Fruit fly (Drosophila melanogaster) whole organism, embryonic: ENCODE measurements around the gene CG6654.

ENCODE experiments used
- ATbp ChIP-seq: fragments of 200-800 bp; sonication (Bioruptor generic); optimal IDR thresholded peaks from 2 replicates; lab custom pipeline; 2017; ENCODE audit warnings: missing biosample characterization, mild to moderate bottlenecking, missing genetic modification characterization, missing genetic modification reagents
- Bteb2 ChIP-seq: fragments of 200-800 bp; sonication (Bioruptor generic); optimal IDR thresholded peaks from 2 replicates; lab custom pipeline; 2016; ENCODE audit warnings: missing biosample characterization, missing genetic modification characterization
- CG11247 ChIP-seq: fragments of 200-800 bp; sonication (Bioruptor generic); IDR thresholded peaks from 2 replicates; pipeline ENCODE4 v1.3.6; 2022; ENCODE audit warnings: missing biosample characterization, missing genetic modification characterization
- CG11398 ChIP-seq: fragments of 200-800 bp; sonication (Bioruptor generic); optimal IDR thresholded peaks from 2 replicates; lab custom pipeline; 2016; ENCODE audit warnings: missing biosample characterization, missing genetic modification characterization
- CG11504 ChIP-seq: fragments of 200-800 bp; sonication (Bioruptor generic); optimal IDR thresholded peaks from 3 replicates; lab custom pipeline; 2019; ENCODE audit warnings: missing biosample characterization, mild to moderate bottlenecking, missing genetic modification characterization, moderate library complexity
- CG11560 ChIP-seq: fragments of 200-800 bp; sonication (Bioruptor generic); IDR thresholded peaks from 3 replicates; pipeline ENCODE4 v1.3.6; 2022; ENCODE audit warnings: missing biosample characterization, missing genetic modification characterization
- CG12104 ChIP-seq: fragments of 200-800 bp; sonication (Bioruptor generic); optimal IDR thresholded peaks from 3 replicates; lab custom pipeline; 2016; ENCODE audit warnings: missing biosample characterization, missing genetic modification characterization
- CG14860 ChIP-seq: fragments of 200-800 bp; sonication (Bioruptor generic); IDR thresholded peaks from 3 replicates; pipeline ENCODE4 v1.3.6; 2022; ENCODE audit warnings: missing biosample characterization, missing genetic modification characterization; ENCODE audit not compliant: partially characterized antibody
- CG1529 ChIP-seq: fragments of 200-800 bp; sonication (Bioruptor generic); optimal IDR thresholded peaks from 3 replicates; lab custom pipeline; 2018; ENCODE audit warnings: missing biosample characterization, missing genetic modification characterization
- CG15479 ChIP-seq: fragments of 200-800 bp; sonication (Bioruptor generic); optimal IDR thresholded peaks from 3 replicates; lab custom pipeline; 2019; ENCODE audit warnings: missing biosample characterization, mild to moderate bottlenecking, missing genetic modification characterization, moderate library complexity
- CG15601 ChIP-seq: fragments of 200-800 bp; sonication (Bioruptor generic); optimal IDR thresholded peaks from 3 replicates; lab custom pipeline; 2019; ENCODE audit warnings: missing biosample characterization, mild to moderate bottlenecking, missing genetic modification characterization, moderate library complexity
- CG15696 ChIP-seq: fragments of 200-800 bp; sonication (Bioruptor generic); optimal IDR thresholded peaks from 2 replicates; lab custom pipeline; 2019; ENCODE audit warnings: missing biosample characterization, mild to moderate bottlenecking, missing genetic modification characterization, moderate library complexity
- CG1603 ChIP-seq: fragments of 200-800 bp; sonication (Bioruptor generic); optimal IDR thresholded peaks from 2 replicates; lab custom pipeline; 2019; ENCODE audit warnings: missing biosample characterization, mild to moderate bottlenecking, missing genetic modification characterization, moderate library complexity
- CG17829 ChIP-seq: fragments of 200-800 bp; optimal IDR thresholded peaks from 2 replicates; lab custom pipeline; 2019; ENCODE audit warnings: missing biosample characterization, mild to moderate bottlenecking, missing genetic modification characterization, moderate library complexity
- CG1832 ChIP-seq: fragments of 200-800 bp; sonication (Bioruptor generic); optimal IDR thresholded peaks from 2 replicates; lab custom pipeline; 2017; ENCODE audit warnings: missing biosample characterization, mild to moderate bottlenecking, missing genetic modification characterization, inconsistent platforms
- CG2889 ChIP-seq: fragments of 200-800 bp; sonication (Bioruptor generic); IDR thresholded peaks from 3 replicates; pipeline ENCODE4 v1.3.6; 2022; ENCODE audit warnings: missing biosample characterization, missing genetic modification characterization
- CG32767 ChIP-seq: fragments of 200-800 bp; sonication (Bioruptor generic); IDR thresholded peaks from 2 replicates; pipeline ENCODE4 v1.3.6; 2022; ENCODE audit warnings: missing biosample characterization, missing genetic modification characterization
- CG32772 ChIP-seq: fragments of 200-800 bp; sonication (Bioruptor generic); IDR thresholded peaks from 2 replicates; pipeline ENCODE4 v1.3.6; 2022; ENCODE audit warnings: missing biosample characterization, missing genetic modification characterization
- CG3407 ChIP-seq: fragments of 200-800 bp; sonication (Bioruptor generic); optimal IDR thresholded peaks from 2 replicates; lab custom pipeline; 2018; ENCODE audit warnings: missing biosample characterization, mild to moderate bottlenecking, missing genetic modification characterization
- CG3847 ChIP-seq: fragments of 200-800 bp; sonication (Bioruptor generic); IDR thresholded peaks from 2 replicates; pipeline ENCODE4 v1.3.6; 2022; ENCODE audit warnings: missing biosample characterization, missing genetic modification characterization
- CG7928 ChIP-seq: fragments of 200-800 bp; sonication (Bioruptor generic); optimal IDR thresholded peaks from 2 replicates; lab custom pipeline; 2017; ENCODE audit warnings: missing biosample characterization, mild to moderate bottlenecking, missing genetic modification characterization
- CTCF ChIP-seq: fragments of 200-800 bp; sonication (Bioruptor generic); optimal IDR thresholded peaks from 2 replicates; lab custom pipeline; 2017; ENCODE audit warnings: missing biosample characterization, mild to moderate bottlenecking, missing genetic modification characterization, moderate library complexity
- CoRest ChIP-seq: fragments of 200-800 bp; sonication (Bioruptor generic); optimal IDR thresholded peaks from 3 replicates; lab custom pipeline; 2018; ENCODE audit warnings: missing biosample characterization, mild to moderate bottlenecking, missing genetic modification characterization, moderate library complexity
- Dref ChIP-seq: fragments of 200-800 bp; sonication (Bioruptor generic); IDR thresholded peaks from 2 replicates; pipeline ENCODE4 v1.3.6; 2022; ENCODE audit warnings: missing biosample characterization, missing genetic modification characterization
- Hr39 ChIP-seq: fragments of >200 bp; optimal IDR thresholded peaks from 2 replicates; lab custom pipeline; 2017
- Hr51 ChIP-seq, 2 experiments: fragments of 200-800 bp; sonication (Bioruptor generic); optimal IDR thresholded peaks; 2 replicates in 1 of 2; 3 replicates in 1 of 2; lab custom pipeline; 2016 to 2018; ENCODE audit warnings: missing biosample characterization in 2 of 2, missing genetic modification characterization in 2 of 2, mild to moderate bottlenecking in 1 of 2, moderate library complexity in 1 of 2
- MBD-R2 ChIP-seq: fragments of 200-800 bp; sonication (Bioruptor generic); IDR thresholded peaks from 2 replicates; pipeline ENCODE4 v1.3.6; 2022; ENCODE audit warnings: missing biosample characterization, missing genetic modification characterization
- Max ChIP-seq: fragments of 200-800 bp; sonication (Bioruptor generic); optimal IDR thresholded peaks from 2 replicates; lab custom pipeline; 2016; ENCODE audit warnings: missing biosample characterization, mild to moderate bottlenecking, missing genetic modification characterization
- Neu2 ChIP-seq: fragments of 200-800 bp; sonication (Bioruptor generic); optimal IDR thresholded peaks from 3 replicates; lab custom pipeline; 2016; ENCODE audit warnings: missing biosample characterization, missing genetic modification characterization, borderline replicate concordance
- Nf-YC ChIP-seq: fragments of 200-800 bp; optimal IDR thresholded peaks from 3 replicates; lab custom pipeline; 2019; ENCODE audit warnings: missing biosample characterization, mild to moderate bottlenecking, missing genetic modification characterization, moderate library complexity
- Optix ChIP-seq: fragments of 200-800 bp; sonication (Bioruptor generic); IDR thresholded peaks from 3 replicates; pipeline ENCODE4 v1.3.6; 2022; ENCODE audit warnings: missing biosample characterization, missing genetic modification characterization
- Taf1 ChIP-seq: fragments of 200-800 bp; sonication (Bioruptor generic); IDR thresholded peaks from 2 replicates; pipeline ENCODE4 v1.3.6; 2022; ENCODE audit warnings: missing biosample characterization, missing genetic modification characterization
- ato ChIP-seq: fragments of 200-800 bp; sonication (Bioruptor generic); IDR thresholded peaks from 2 replicates; pipeline ENCODE4 v1.3.6; 2022; ENCODE audit warnings: missing biosample characterization, missing genetic modification characterization; ENCODE audit not compliant: partially characterized antibody
- caup ChIP-seq: fragments of 200-800 bp; sonication (Bioruptor generic); optimal IDR thresholded peaks from 3 replicates; lab custom pipeline; 2017; ENCODE audit warnings: missing biosample characterization, mild to moderate bottlenecking, missing genetic modification characterization, moderate library complexity; ENCODE audit not compliant: severe bottlenecking
- ci ChIP-seq: fragments of 200-800 bp; sonication (Bioruptor generic); IDR thresholded peaks from 3 replicates; pipeline ENCODE4 v1.3.6; 2022; ENCODE audit warnings: missing biosample characterization, missing genetic modification characterization
- eve ChIP-seq, 2 experiments: fragments of >200 bp; optimal IDR thresholded peaks; 2 replicates each; lab custom pipeline; 2017; ENCODE audit warnings: missing biosample characterization in 2 of 2, missing genetic modification characterization in 2 of 2
- gfzf ChIP-seq: fragments of 200-800 bp; sonication (Bioruptor generic); optimal IDR thresholded peaks from 2 replicates; lab custom pipeline; 2016; ENCODE audit warnings: missing biosample characterization, mild to moderate bottlenecking, missing genetic modification characterization, moderate library complexity
- lab ChIP-seq: fragments of 200-800 bp; sonication (Bioruptor generic); optimal IDR thresholded peaks from 3 replicates; lab custom pipeline; 2017; ENCODE audit warnings: missing biosample characterization, missing genetic modification characterization, mild to moderate bottlenecking, moderate library complexity, missing genetic modification reagents
- maf-S ChIP-seq: fragments of 200-800 bp; sonication (Bioruptor generic); optimal IDR thresholded peaks from 2 replicates; lab custom pipeline; 2016; ENCODE audit warnings: missing biosample characterization, missing genetic modification characterization
- nerfin-2 ChIP-seq: fragments of 200-800 bp; sonication (Bioruptor generic); IDR thresholded peaks from 2 replicates; pipeline ENCODE4 v1.3.6; 2022; ENCODE audit warnings: missing biosample characterization, missing genetic modification characterization; ENCODE audit not compliant: partially characterized antibody
- nmo ChIP-seq: fragments of 200-800 bp; sonication (Bioruptor generic); optimal IDR thresholded peaks from 2 replicates; lab custom pipeline; 2018; ENCODE audit warnings: missing biosample characterization, mild to moderate bottlenecking, missing genetic modification characterization, moderate library complexity
- otp ChIP-seq: fragments of 200-800 bp; sonication (Bioruptor generic); IDR thresholded peaks from 3 replicates; pipeline ENCODE4, ENCODE4 v1.3.6; 2022; ENCODE audit warnings: missing biosample characterization, missing genetic modification characterization
- pita ChIP-seq: fragments of 200-800 bp; sonication (Bioruptor generic); optimal IDR thresholded peaks from 2 replicates; lab custom pipeline; 2017; ENCODE audit warnings: missing biosample characterization, mild to moderate bottlenecking, missing genetic modification characterization
- pum ChIP-seq: fragments of 200-800 bp; sonication (Bioruptor generic); optimal IDR thresholded peaks from 2 replicates; lab custom pipeline; 2016; ENCODE audit warnings: missing biosample characterization, missing genetic modification characterization
- rib ChIP-seq: fragments of 200-800 bp; sonication (Bioruptor generic); IDR thresholded peaks from 2 replicates; pipeline ENCODE4 v1.3.6; 2022; ENCODE audit warnings: missing biosample characterization, missing genetic modification characterization
- sr ChIP-seq: fragments of 200-800 bp; sonication (Bioruptor generic); IDR thresholded peaks from 3 replicates; pipeline ENCODE4 v1.3.6; 2022; ENCODE audit warnings: missing biosample characterization, missing genetic modification characterization
- vfl ChIP-seq: fragments of 200-800 bp; sonication (Bioruptor generic); optimal IDR thresholded peaks from 2 replicates; lab custom pipeline; 2016; ENCODE audit warnings: missing biosample characterization, missing genetic modification characterization
- vnd ChIP-seq: fragments of 200-800 bp; sonication (Bioruptor generic); IDR thresholded peaks from 3 replicates; pipeline ENCODE4 v1.3.6; 2022; ENCODE audit warnings: missing biosample characterization, missing genetic modification characterization; ENCODE audit not compliant: partially characterized antibody

The CG6654 gene

dm6 chr3R:15208712-15209499 lies 4.6 kb downstream of the CG6654 start, which contains the start of the genes Spn88Eb and Mau2 (continued):
- no peak for TF ChIP-seq CG2889
- TF ChIP-seq CG12104 (GFP tag; lab: Kevin White, UChicago), result peak; percentile 8

- TF ChIP-seq CG32767 (no peak), otp (GFP tag; lab: Robert Waterston, UW) (no peak), ATbp (GFP tag; lab: Kevin White, UChicago) (no peak), nmo (no peak), CG7928 (GFP tag; lab: Kevin White, UChicago) (no peak), vfl (GFP tag; lab: Kevin White, UChicago) (no peak), ci (peak; percentile 38; the same call in 1 of the 3 replicates), rib (GFP tag; lab: Robert Waterston, UW) (no peak), CG1603 (tag; lab: Kevin White, UChicago) (peak; percentile 37), pita (GFP tag; lab: Kevin White, UChicago) (no peak), Optix (no peak), CG11560 (no peak), pum (GFP tag; lab: Kevin White, UChicago) (no peak), Dref (peak; percentile 65), CG11247 (no peak), CG1529 (GFP tag; lab: Kevin White, UChicago) (no peak), maf-S (GFP tag; lab: Kevin White, UChicago) (no peak), Max (GFP tag; lab: Kevin White, UChicago) (no peak), nerfin-2 (no peak), Bteb2 (no peak), Nf-YC (tag; lab: Kevin White, UChicago) (no peak), CG15601 (tag; lab: Kevin White, UChicago) (no peak), CG15479 (GFP tag; lab: Kevin White, UChicago) (no peak), eve (GFP tag; optimal IDR thresholded peaks at IDR 0.05; lab: Kevin White, UChicago) (no peak), CG14860 (GFP tag; lab: Robert Waterston, UW) (no peak), CG11398 (GFP tag; lab: Kevin White, UChicago) (no peak), CG17829 (tag; lab: Kevin White, UChicago) (no peak), MBD-R2 (GFP tag; lab: Robert Waterston, UW) (no peak), CG3847 (GFP tag; lab: Robert Waterston, UW) (no peak), Hr51 (GFP tag; optimal IDR thresholded peaks at IDR 0.05; lab: Kevin White, UChicago) (no peak), lab (GFP tag; lab: Kevin White, UChicago) (no peak), CG11504 (tag; lab: Kevin White, UChicago) (no peak), CTCF (GFP tag; lab: Kevin White, UChicago) (no peak), CG1832 (GFP tag; lab: Kevin White, UChicago) (no peak), Hr39 (lab: Kevin White, UChicago) (no peak), ato (GFP tag; lab: Robert Waterston, UW) (0 out of 2 replicates have a peak, but pooled peaks have one; percentile 26), CG32772 (GFP tag; lab: Robert Waterston, UW) (no peak), Taf1 (GFP tag; lab: Robert Waterston, UW) (no peak), CG3407 (GFP tag; lab: Kevin White, UChicago) (no peak), CoRest (tag; lab: Kevin White, UChicago) (no peak), vnd (no peak), sr (GFP tag; lab: Robert Waterston, UW) (0 out of 3 replicates have a peak, but pooled peaks have one; percentile 10), caup (GFP tag; lab: Kevin White, UChicago) (no peak), gfzf (GFP tag; lab: Kevin White, UChicago) (no peak), CG15696 (no peak), Neu2 (GFP tag; lab: Kevin White, UChicago) (no peak)
Observed at dm6 chr3R:15206273-15206672, 7.2 kb downstream of the CG6654 start, which contains the start of gene Spn88Ea. Spn88Ea (minus strand) TSS chr3R:15206447.
